Fruit fly (Drosophila melanogaster): ENCODE results near the gene Mettl3.

dm6 chr3R:24001150-24001549 lies 30.8 kb upstream of the Mettl3 start:
- no peak for TF ChIP-seq pan (optimal IDR thresholded peaks at IDR 0.05)
- TF ChIP-seq psq (optimal IDR thresholded peaks at IDR 0.05) = no peak
- no peak for TF ChIP-seq Dll (optimal IDR thresholded peaks at IDR 0.05)
- TF ChIP-seq CG8478 (optimal IDR thresholded peaks at IDR 0.05) = no peak
- no peak for TF ChIP-seq usp (GFP tag; optimal IDR thresholded peaks at IDR 0.05)
